Worm (Caenorhabditis elegans) whole organism, young adult: Measurements from ENCODE around the gene rif-1.1.

Experiments
- F22D6.2 ChIP-seq: sonication (generic microtip); optimal IDR thresholded peaks from 2 replicates; lab custom pipeline; 2016; ENCODE audit warnings: mild to moderate bottlenecking, missing genetic modification characterization, missing compliant biosample characterization
- Y67H2A.10 ChIP-seq: fragments of 200-800 bp; sonication (Bioruptor generic); conservative IDR thresholded peaks from 2 replicates; pipeline ENCODE4 v1.3.6; 2022; ENCODE audit warnings: missing genetic modification reagents, missing genetic modification characterization, missing compliant biosample characterization
- Y79H2A.3 ChIP-seq: fragments of 200-800 bp; sonication (Bioruptor generic); conservative IDR thresholded peaks from 2 replicates; pipeline ENCODE4 v1.3.6; 2022; ENCODE audit warnings: missing genetic modification reagents, missing genetic modification characterization, missing compliant biosample characterization
- ceh-91 ChIP-seq: fragments of 200-800 bp; sonication (Bioruptor generic); IDR thresholded peaks from 2 replicates; pipeline ENCODE4 v1.3.6; 2022; ENCODE audit warnings: missing genetic modification reagents, missing genetic modification characterization, missing compliant biosample characterization
- lin-35 ChIP-seq, 3 experiments: fragments of 150-350 bp in 2 of 3; sonication (generic microtip) in 1 of 3; optimal IDR thresholded peaks; 2 replicates each; lab custom pipeline; 2014 to 2018; ENCODE audit warnings: missing biosample characterization in 3 of 3, missing genetic modification characterization in 3 of 3, missing genetic modification reagents in 3 of 3
- unc-62 ChIP-seq: fragments of 150-350 bp; optimal IDR thresholded peaks from 2 replicates; lab custom pipeline; 2014; ENCODE audit warnings: missing biosample characterization, missing genetic modification reagents, missing genetic modification characterization

- TF ChIP-seq Y67H2A.10 (GFP tag; lab: Robert Waterston, UW) (no peak), Y79H2A.3 (GFP tag; lab: Robert Waterston, UW) (no peak), ceh-91 (GFP tag; lab: Robert Waterston, UW) (peak; percentile 84), unc-62 (GFP tag; lab: Kevin White, UChicago) (no peak), F22D6.2 (tag; lab: Kevin White, UChicago) (no peak), lin-35 (GFP tag; optimal IDR thresholded peaks at IDR 0.05; lab: Kevin White, UChicago) (peak in 1 of 3 experiments; percentile 43)
Observed at ce11 chrIV:17461222-17461707, at the start of gene rif-1.1.
